Fruit fly (Drosophila melanogaster): ENCODE measurements around the gene ck.

ck gene

DNA sequence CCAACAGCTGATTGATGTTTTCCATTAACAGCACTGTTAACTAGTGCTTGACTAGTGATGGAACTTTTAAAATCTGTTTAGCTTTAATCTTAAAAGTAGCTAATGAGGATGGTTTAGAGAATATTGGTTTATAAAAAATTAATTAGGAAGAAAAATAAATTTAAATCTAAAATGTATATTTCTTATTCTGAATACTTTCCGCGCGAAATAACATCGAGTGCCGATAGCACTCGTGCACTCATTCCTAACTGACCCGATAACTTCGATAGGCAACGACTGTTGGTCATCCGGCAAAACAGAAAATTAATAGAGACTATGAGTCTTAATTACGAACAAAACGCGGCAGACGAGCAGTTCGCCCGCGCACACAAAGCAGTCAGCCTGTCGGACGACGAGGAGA, 48.0 kb downstream of the ck start, which contains the start of the genes THG and Rnmt (continued):
- TF ChIP-seq Lpt (GFP tag; optimal IDR thresholded peaks at IDR 0.05): no peak
- TF ChIP-seq Sox102F (GFP tag; optimal IDR thresholded peaks at IDR 0.05): no peak
- TF ChIP-seq Hr39 (GFP tag; optimal IDR thresholded peaks at IDR 0.05): peak; percentile 59
- peak; percentile 60 for TF ChIP-seq Ets21C (GFP tag; optimal IDR thresholded peaks at IDR 0.05)
- TF ChIP-seq CG1621 (tag; optimal IDR thresholded peaks at IDR 0.05): peak; percentile 40
- TF ChIP-seq Hr4 (GFP tag; optimal IDR thresholded peaks at IDR 0.05): peak; percentile 75
- peak; percentile 72 for TF ChIP-seq lz (GFP tag; optimal IDR thresholded peaks at IDR 0.05)
- peak; percentile 61 for TF ChIP-seq net (GFP tag; optimal IDR thresholded peaks at IDR 0.05)

DNA sequence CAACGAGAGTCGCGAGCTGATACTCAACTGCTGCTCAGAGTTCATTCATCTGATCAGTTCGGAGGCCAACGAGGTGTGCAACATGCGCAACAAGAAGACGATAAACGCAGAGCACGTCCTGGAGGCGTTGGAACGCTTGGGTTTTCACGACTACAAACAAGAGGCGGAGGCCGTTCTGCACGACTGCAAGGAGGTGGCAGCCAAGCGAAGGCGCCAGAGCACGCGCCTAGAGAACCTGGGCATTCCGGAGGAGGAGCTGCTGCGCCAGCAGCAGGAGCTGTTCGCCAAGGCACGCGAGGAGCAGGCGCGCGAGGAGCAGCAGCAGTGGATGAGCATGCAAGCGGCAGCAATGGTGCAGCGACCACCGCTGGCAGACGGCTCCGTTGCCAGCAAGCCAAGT, 49.6 kb downstream of the ck start:
- TF ChIP-seq CG15336 (GFP tag; IDR thresholded peaks at IDR 0.05) (no peak), CG6792 (GFP tag; optimal IDR thresholded peaks at IDR 0.05) (no peak), fkh (GFP tag; optimal IDR thresholded peaks at IDR 0.05) (no peak), eg (GFP tag; IDR thresholded peaks at IDR 0.05) (no peak), lz (GFP tag; optimal IDR thresholded peaks at IDR 0.05) (no peak), acj6 (GFP tag; optimal IDR thresholded peaks at IDR 0.05) (no peak), topi (GFP tag; optimal IDR thresholded peaks at IDR 0.05) (no peak), ss (GFP tag; optimal IDR thresholded peaks at IDR 0.05) (no peak), net (GFP tag; optimal IDR thresholded peaks at IDR 0.05) (no peak), CG34406 (GFP tag; optimal IDR thresholded peaks at IDR 0.05) (no peak), dac (GFP tag; optimal IDR thresholded peaks at IDR 0.05) (no peak), CG1621 (tag; optimal IDR thresholded peaks at IDR 0.05) (no peak), Eip78C (GFP tag) (no peak), Lpt (GFP tag; optimal IDR thresholded peaks at IDR 0.05) (no peak), pdm3 (GFP tag; optimal IDR thresholded peaks at IDR 0.05) (no peak), Eip93F (GFP tag; optimal IDR thresholded peaks at IDR 0.05) (no peak), svp (GFP tag) (no peak), Sox102F (GFP tag; optimal IDR thresholded peaks at IDR 0.05) (no peak), CG7368 (GFP tag; optimal IDR thresholded peaks at IDR 0.05) (no peak), esn (GFP tag; optimal IDR thresholded peaks at IDR 0.05) (no peak)

DNA sequence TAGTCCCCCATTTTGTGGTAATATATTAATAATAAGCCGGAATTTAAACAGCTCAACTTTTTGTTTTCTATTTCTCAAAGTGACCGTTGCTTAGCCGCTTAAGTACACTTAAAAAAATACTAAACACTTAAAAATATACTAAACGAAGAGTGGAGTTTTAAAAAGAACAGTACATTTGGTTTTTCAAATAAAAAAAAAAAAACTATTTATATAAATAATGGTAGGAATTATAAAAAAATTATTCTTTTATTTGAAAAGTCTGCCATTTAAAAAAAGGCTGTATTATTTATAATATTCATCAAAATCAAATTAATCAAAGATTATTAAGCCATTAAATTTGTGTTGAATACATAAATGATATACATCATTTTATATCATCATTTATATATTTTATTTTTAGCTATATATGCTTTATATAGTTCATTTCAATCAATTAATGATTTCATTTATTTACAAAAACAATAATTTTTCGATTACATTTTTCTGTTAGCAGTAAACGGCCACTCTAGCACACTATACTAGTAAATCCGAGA, 50.3 kb downstream of the ck start, which contains the start of the genes Ankrd49 and NC2beta:
Gene Ankrd49, minus strand, starts transcription at position 101 of the 533 bp plus-strand sequence.
Gene NC2beta, plus strand, starts transcription at position 483 of the 533 bp plus-strand sequence.
- TF ChIP-seq Lpt (GFP tag; optimal IDR thresholded peaks at IDR 0.05) (no peak), fd85E (GFP tag; optimal IDR thresholded peaks at IDR 0.05) (no peak), CG3919 (GFP tag; optimal IDR thresholded peaks at IDR 0.05) (no peak), CG10631 (GFP tag; optimal IDR thresholded peaks at IDR 0.05) (no peak), CG8319 (GFP tag; optimal IDR thresholded peaks at IDR 0.05) (no peak), CG16779 (tag; optimal IDR thresholded peaks at IDR 0.05) (no peak), esn (GFP tag; optimal IDR thresholded peaks at IDR 0.05) (no peak), CG11902 (GFP tag; optimal IDR thresholded peaks at IDR 0.05) (no peak), Sox14 (GFP tag; optimal IDR thresholded peaks at IDR 0.05) (no peak), Hr39 (GFP tag; optimal IDR thresholded peaks at IDR 0.05) (no peak), CG10669 (GFP tag; optimal IDR thresholded peaks at IDR 0.05) (no peak), Smox (GFP tag; optimal IDR thresholded peaks at IDR 0.05) (no peak), vri (GFP tag; optimal IDR thresholded peaks at IDR 0.05) (no peak), CG1621 (tag; optimal IDR thresholded peaks at IDR 0.05) (no peak), CG31627 (GFP tag; optimal IDR thresholded peaks at IDR 0.05) (no peak), CG8632 (GFP tag; optimal IDR thresholded peaks at IDR 0.05) (no peak), Sox15 (GFP tag; optimal IDR thresholded peaks at IDR 0.05) (no peak), salr (GFP tag; optimal IDR thresholded peaks at IDR 0.05) (no peak), CG6792 (GFP tag; optimal IDR thresholded peaks at IDR 0.05) (no peak)

DNA sequence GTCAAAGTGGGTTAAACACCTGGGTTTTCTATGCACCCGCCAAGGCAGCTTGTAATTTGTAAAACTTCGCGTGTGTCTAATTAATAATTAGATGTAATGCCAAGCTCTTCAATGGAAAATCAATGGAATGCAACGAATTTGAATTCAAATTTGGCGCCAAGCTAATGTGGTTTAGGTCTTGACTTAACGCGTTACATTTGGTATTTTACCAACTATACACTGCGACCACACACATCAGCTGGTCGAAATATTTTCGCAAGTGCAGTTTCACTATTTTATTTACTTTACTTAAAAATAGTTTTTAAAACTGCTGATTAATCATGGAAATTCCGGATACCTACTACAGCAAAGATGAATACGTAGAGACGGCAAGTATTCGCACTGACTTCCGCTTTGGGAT, 52.2 kb downstream of the ck start, which contains the start of gene DCTN5-p25:
Gene DCTN5-p25, plus strand, starts transcription at position 229 of the 400 bp plus-strand sequence.
- TF ChIP-seq CG34406 (GFP tag; optimal IDR thresholded peaks at IDR 0.05): no peak
- TF ChIP-seq fkh (GFP tag; optimal IDR thresholded peaks at IDR 0.05): peak; percentile 64
- no peak for TF ChIP-seq salr (GFP tag; optimal IDR thresholded peaks at IDR 0.05)
